Fruit fly (Drosophila melanogaster): ENCODE results near the gene tna.

The tna gene

dm6 chr3L:10848712-10849377, 13.5 kb downstream of the tna start (continued):
- TF ChIP-seq chinmo (GFP tag; IDR thresholded peaks at IDR 0.05; ENCODE audit: partially characterized antibody) (peak; percentile 70; the same call in 1 of the 4 replicates), ap (GFP tag; IDR thresholded peaks at IDR 0.05) (no peak), cas (GFP tag; IDR thresholded peaks at IDR 0.05) (no peak), Ravus (GFP tag; IDR thresholded peaks at IDR 0.05) (no peak), CG10267 (tag; optimal IDR thresholded peaks at IDR 0.05) (no peak), B-H2 (GFP tag; optimal IDR thresholded peaks at IDR 0.05) (no peak), CG2199 (GFP tag; IDR thresholded peaks at IDR 0.05) (peak; percentile 95), ewg (GFP tag; optimal IDR thresholded peaks at IDR 0.05) (no peak), ci (GFP tag; IDR thresholded peaks at IDR 0.05) (0 out of 3 replicates have a peak, but pooled peaks have one; percentile 18), nerfin-2 (GFP tag; IDR thresholded peaks at IDR 0.05; ENCODE audit: partially characterized antibody) (no peak), rib (GFP tag; IDR thresholded peaks at IDR 0.05) (no peak), Deaf1 (tag; optimal IDR thresholded peaks at IDR 0.05) (peak; percentile 80), CG33557 (GFP tag; optimal IDR thresholded peaks at IDR 0.05) (no peak), kay (GFP tag; optimal IDR thresholded peaks at IDR 0.05) (no peak), cwo (GFP tag; optimal IDR thresholded peaks at IDR 0.05) (no peak), BtbVII (GFP tag; optimal IDR thresholded peaks at IDR 0.05) (no peak), CG13775 (GFP tag; optimal IDR thresholded peaks at IDR 0.05) (no peak), CG11723 (GFP tag; optimal IDR thresholded peaks at IDR 0.05) (no peak), Oaz (GFP tag; IDR thresholded peaks at IDR 0.05) (no peak), H2.0 (GFP tag; IDR thresholded peaks at IDR 0.05) (no peak), bigmax (GFP tag; optimal IDR thresholded peaks at IDR 0.05) (no peak), CG5180 (GFP tag; optimal IDR thresholded peaks at IDR 0.05) (peak; percentile 17), z (GFP tag; IDR thresholded peaks at IDR 0.05) (peak; percentile 64; the same call in 2 of the 3 replicates), vfl (GFP tag; optimal IDR thresholded peaks at IDR 0.05) (no peak)

dm6 chr3L:10849620-10850302, 14.4 kb downstream of the tna start:
- TF ChIP-seq fd102C (GFP tag; optimal IDR thresholded peaks at IDR 0.05) (no peak), trh (GFP tag; optimal IDR thresholded peaks at IDR 0.05) (no peak), tx (GFP tag; optimal IDR thresholded peaks at IDR 0.05) (no peak), eve (GFP tag; optimal IDR thresholded peaks at IDR 0.05) (no peak), HLHmδ (GFP tag; optimal IDR thresholded peaks at IDR 0.05) (no peak), CG8944 (GFP tag; optimal IDR thresholded peaks at IDR 0.05) (no peak), Mrtf (GFP tag; IDR thresholded peaks at IDR 0.05) (no peak), ewg (GFP tag; optimal IDR thresholded peaks at IDR 0.05) (no peak), salm (tag; optimal IDR thresholded peaks at IDR 0.05) (no peak), CG12769 (tag; optimal IDR thresholded peaks at IDR 0.05) (no peak), CG7745 (tag; optimal IDR thresholded peaks at IDR 0.05) (peak; percentile 15), CG18262 (tag; optimal IDR thresholded peaks at IDR 0.05) (peak; percentile 75), nerfin-1 (tag; optimal IDR thresholded peaks at IDR 0.05) (peak; percentile 63), Dfd (GFP tag; optimal IDR thresholded peaks at IDR 0.05) (no peak), CG1647 (GFP tag; optimal IDR thresholded peaks at IDR 0.05) (no peak), CG17829 (tag; optimal IDR thresholded peaks at IDR 0.05) (peak; percentile 26), CG7556 (GFP tag; optimal IDR thresholded peaks at IDR 0.05) (peak; percentile 29), Blimp-1 (GFP tag; optimal IDR thresholded peaks at IDR 0.05) (no peak), pros (GFP tag; optimal IDR thresholded peaks at IDR 0.05) (peak; percentile 27), kni (GFP tag; optimal IDR thresholded peaks at IDR 0.05) (peak; percentile 78), amos (GFP tag; IDR thresholded peaks at IDR 0.05; ENCODE audit: partially characterized antibody) (no peak), danr (GFP tag; IDR thresholded peaks at IDR 0.05) (no peak), CG14710 (tag; optimal IDR thresholded peaks at IDR 0.05) (peak; percentile 30), CG30020 (tag; optimal IDR thresholded peaks at IDR 0.05) (peak; percentile 2), Hmx (GFP tag; optimal IDR thresholded peaks at IDR 0.05) (no peak), ci (GFP tag; IDR thresholded peaks at IDR 0.05) (peak; percentile 47; the same call in 1 of the 3 replicates)

All from whole organism, embryonic.